Worm (Caenorhabditis elegans): ENCODE results near the gene W08E12.2.

Gene W08E12.2

DNA sequence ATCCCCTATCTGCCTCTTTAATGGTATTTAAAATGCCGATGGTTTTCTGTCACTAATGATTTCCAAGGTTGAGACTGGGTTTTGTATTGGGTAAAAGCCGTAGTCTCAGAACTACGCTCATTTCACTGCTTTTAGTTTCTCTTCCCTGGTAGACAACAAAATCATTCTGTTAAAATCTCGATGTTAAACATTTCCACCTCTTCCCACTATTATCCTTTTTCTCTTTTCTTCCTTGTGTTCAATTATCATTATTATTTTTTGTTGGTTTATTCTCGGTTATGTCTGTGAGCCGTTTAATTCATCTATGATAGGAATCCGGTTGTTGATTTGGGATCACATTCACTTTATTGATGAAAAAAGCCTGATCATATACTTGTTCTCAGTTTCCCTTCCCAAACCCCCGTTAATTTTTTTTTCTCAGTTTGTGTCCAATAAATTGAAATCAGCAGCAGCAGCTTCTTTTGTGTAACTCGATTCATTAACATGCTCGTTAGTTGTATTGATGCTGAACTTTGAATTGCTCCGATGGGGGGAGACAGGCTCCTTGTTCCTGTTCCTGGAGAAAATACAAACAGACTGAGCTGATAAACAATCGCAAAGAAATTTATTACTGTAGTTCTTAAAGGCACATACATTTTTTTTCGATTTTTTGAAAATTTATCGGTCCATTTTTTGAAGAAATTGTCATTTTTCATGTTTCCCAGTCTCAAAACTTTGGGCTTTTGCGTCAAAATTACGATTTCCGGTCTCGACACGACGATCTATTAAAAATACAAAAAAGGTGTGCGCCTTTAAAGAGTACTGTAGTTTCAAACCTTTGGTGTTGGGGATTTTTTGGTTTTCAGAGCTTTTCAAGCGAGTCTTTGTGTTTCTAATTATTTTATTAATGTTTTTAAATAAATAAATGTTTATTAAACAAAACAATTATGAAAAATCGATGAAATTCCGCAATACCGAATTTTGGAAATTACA, 8.8 kb upstream of the W08E12.2 start (continued):
- TF ChIP-seq ztf-28 (GFP tag; IDR thresholded peaks at IDR 0.05), result no peak
- 0 out of 2 replicates have a peak, but pooled peaks have one; percentile 52 for TF ChIP-seq attf-6 (GFP tag; IDR thresholded peaks at IDR 0.05)
- peak; percentile 45 for TF ChIP-seq tlf-1 (GFP tag; optimal IDR thresholded peaks at IDR 0.05)
- peak; percentile 45 for TF ChIP-seq zim-3 (tag; optimal IDR thresholded peaks at IDR 0.05)
- TF ChIP-seq ama-1 (optimal IDR thresholded peaks at IDR 0.05), result no peak
- TF ChIP-seq ama-1 (GFP tag; optimal IDR thresholded peaks at IDR 0.05), result peak in 1 of 2 experiments; percentile 79
- peak; percentile 82 for TF ChIP-seq B0336.3 (GFP tag; IDR thresholded peaks at IDR 0.05)
- TF ChIP-seq hrde-1 (tag; optimal IDR thresholded peaks at IDR 0.05; ENCODE audit: borderline replicate concordance), result peak; percentile 60
- peak; percentile 59; the same call in 1 of the 2 replicates for TF ChIP-seq lin-26 (GFP tag; IDR thresholded peaks at IDR 0.05)
- no peak for TF ChIP-seq ceh-100 (GFP tag; IDR thresholded peaks at IDR 0.05)
- peak; percentile 13 for TF ChIP-seq nhr-90 (tag; optimal IDR thresholded peaks at IDR 0.05)
- no peak for TF ChIP-seq ccch-3 (GFP tag; optimal IDR thresholded peaks at IDR 0.05)
- peak; percentile 47 for TF ChIP-seq F52B5.7 (tag; optimal IDR thresholded peaks at IDR 0.05)
- TF ChIP-seq sdz-38 (tag; optimal IDR thresholded peaks at IDR 0.05), result no peak
- no peak for TF ChIP-seq ztf-3 (GFP tag; optimal IDR thresholded peaks at IDR 0.05)
- TF ChIP-seq ceh-79 (tag; optimal IDR thresholded peaks at IDR 0.05), result peak; percentile 62
- peak; percentile 4 for TF ChIP-seq snpc-3.4 (tag; optimal IDR thresholded peaks at IDR 0.05)
- TF ChIP-seq rec-8 (tag; optimal IDR thresholded peaks at IDR 0.05), result no peak
- TF ChIP-seq Y53G8AR.9 (GFP tag; conservative IDR thresholded peaks at IDR 0.05), result peak; percentile 61; the same call in 1 of the 2 replicates
- peak; percentile 22; the same call in 1 of the 2 replicates for TF ChIP-seq F39B2.1 (GFP tag; IDR thresholded peaks at IDR 0.05)
- peak; percentile 65 for TF ChIP-seq madf-6 (GFP tag; IDR thresholded peaks at IDR 0.05)

- no peak for TF ChIP-seq nfya-2 (GFP tag; IDR thresholded peaks at IDR 0.05)
These were observed 7.4 kb upstream of the W08E12.2 start, which contains the start of gene W08E12.6 for ce11 chrIV:3298300-3298699. Gene W08E12.6 (plus strand): TSS chrIV:3298600.

- TF ChIP-seq die-1 (tag; optimal IDR thresholded peaks at IDR 0.05) (no peak), ztf-22 (GFP tag; optimal IDR thresholded peaks at IDR 0.05) (no peak), sdz-38 (tag; optimal IDR thresholded peaks at IDR 0.05) (no peak), Y56A3A.18 (GFP tag; IDR thresholded peaks at IDR 0.05) (no peak), dox-1 (GFP tag; IDR thresholded peaks at IDR 0.05) (peak; percentile 23; the same call in 1 of the 2 replicates), B0336.3 (GFP tag; IDR thresholded peaks at IDR 0.05) (no peak), snpc-4 (GFP tag; optimal IDR thresholded peaks at IDR 0.05) (no peak), snpc-4 (tag; optimal IDR thresholded peaks at IDR 0.05) (no peak), ets-4 (GFP tag; optimal IDR thresholded peaks at IDR 0.05) (no peak), ceh-40 (GFP tag; IDR thresholded peaks at IDR 0.05) (0 out of 2 replicates have a peak, but pooled peaks have one; percentile 21), ceh-27 (GFP tag; optimal IDR thresholded peaks at IDR 0.05) (no peak), xnd-1 (tag; optimal IDR thresholded peaks at IDR 0.05) (no peak), C17E4.6 (GFP tag; IDR thresholded peaks at IDR 0.05) (no peak), ztf-3 (GFP tag; optimal IDR thresholded peaks at IDR 0.05) (no peak), egrh-3 (GFP tag; IDR thresholded peaks at IDR 0.05) (peak; percentile 65; the same call in 1 of the 2 replicates), rcor-1 (GFP tag; IDR thresholded peaks at IDR 0.05) (no peak), zim-3 (tag; optimal IDR thresholded peaks at IDR 0.05) (no peak), nhr-179 (tag; optimal IDR thresholded peaks at IDR 0.05) (no peak), madf-10 (tag; optimal IDR thresholded peaks at IDR 0.05) (no peak), bed-1 (GFP tag; IDR thresholded peaks at IDR 0.05) (no peak), chd-7 (tag; optimal IDR thresholded peaks at IDR 0.05) (no peak), zfh-2 (GFP tag; conservative IDR thresholded peaks at IDR 0.05) (peak; percentile 89), Y67H2A.10 (GFP tag; conservative IDR thresholded peaks at IDR 0.05) (no peak), hsf-1 (GFP tag; IDR thresholded peaks at IDR 0.05) (no peak), sea-2 (GFP tag; IDR thresholded peaks at IDR 0.05) (0 out of 2 replicates have a peak, but pooled peaks have one; percentile 30), F39B2.1 (GFP tag; IDR thresholded peaks at IDR 0.05) (no peak)
These were observed 6.4 kb upstream of the W08E12.2 start for ce11 chrIV:3299229-3299628.

Measured in whole organism, young adult.